Fruit fly (Drosophila melanogaster) whole organism, embryonic: ENCODE data around the gene Hip1.
A peak's percentile ranks its signal among the peaks of the same experiment; 100 is the strongest.

Source experiments
- Awh ChIP-seq: fragments of 200-800 bp; sonication (Bioruptor generic); IDR thresholded peaks from 2 replicates; pipeline ENCODE4, ENCODE4 v1.3.6; 2022; ENCODE audit warnings: missing biosample characterization, missing genetic modification characterization
- Bteb2 ChIP-seq: fragments of 200-800 bp; sonication (Bioruptor generic); optimal IDR thresholded peaks from 2 replicates; lab custom pipeline; 2016; ENCODE audit warnings: missing biosample characterization, missing genetic modification characterization
- CG10979 ChIP-seq: fragments of 200-800 bp; sonication (Bioruptor generic); optimal IDR thresholded peaks from 2 replicates; lab custom pipeline; 2018; ENCODE audit warnings: missing biosample characterization, mild to moderate bottlenecking, missing genetic modification characterization, moderate library complexity
- CG11247 ChIP-seq: fragments of 200-800 bp; sonication (Bioruptor generic); IDR thresholded peaks from 2 replicates; pipeline ENCODE4 v1.3.6; 2022; ENCODE audit warnings: missing biosample characterization, missing genetic modification characterization
- CG12104 ChIP-seq: fragments of 200-800 bp; sonication (Bioruptor generic); optimal IDR thresholded peaks from 3 replicates; lab custom pipeline; 2016; ENCODE audit warnings: missing biosample characterization, missing genetic modification characterization
- CG1233 ChIP-seq: fragments of 200-800 bp; sonication (Bioruptor generic); optimal IDR thresholded peaks from 4 replicates; lab custom pipeline; 2018; ENCODE audit warnings: missing biosample characterization, mild to moderate bottlenecking, missing genetic modification characterization
- CG15269 ChIP-seq: fragments of 200-800 bp; sonication (Bioruptor generic); optimal IDR thresholded peaks from 2 replicates; lab custom pipeline; 2018; ENCODE audit warnings: missing biosample characterization, mild to moderate bottlenecking, missing genetic modification characterization, moderate library complexity
- CG1529 ChIP-seq: fragments of 200-800 bp; sonication (Bioruptor generic); optimal IDR thresholded peaks from 3 replicates; lab custom pipeline; 2018; ENCODE audit warnings: missing biosample characterization, missing genetic modification characterization
- CG1602 ChIP-seq: fragments of 200-800 bp; sonication (Bioruptor generic); optimal IDR thresholded peaks from 3 replicates; lab custom pipeline; 2016; ENCODE audit warnings: missing biosample characterization, missing genetic modification characterization
- CG1603 ChIP-seq: fragments of 200-800 bp; sonication (Bioruptor generic); optimal IDR thresholded peaks from 2 replicates; lab custom pipeline; 2019; ENCODE audit warnings: missing biosample characterization, mild to moderate bottlenecking, missing genetic modification characterization, moderate library complexity
- CG30403 ChIP-seq: fragments of 200-800 bp; sonication (Bioruptor generic); optimal IDR thresholded peaks from 3 replicates; lab custom pipeline; 2016; ENCODE audit warnings: missing biosample characterization, missing genetic modification characterization
- CG31365 ChIP-seq: fragments of 200-800 bp; sonication (Bioruptor generic); optimal IDR thresholded peaks from 2 replicates; lab custom pipeline; 2018; ENCODE audit warnings: missing biosample characterization, mild to moderate bottlenecking, missing genetic modification characterization
- CG31441 ChIP-seq: fragments of 200-800 bp; sonication (Bioruptor generic); IDR thresholded peaks from 2 replicates; pipeline ENCODE4 v1.3.6; 2022; ENCODE audit warnings: missing biosample characterization, missing genetic modification characterization
- CG32767 ChIP-seq: fragments of 200-800 bp; sonication (Bioruptor generic); IDR thresholded peaks from 2 replicates; pipeline ENCODE4 v1.3.6; 2022; ENCODE audit warnings: missing biosample characterization, missing genetic modification characterization
- CG3281 ChIP-seq: fragments of 200-800 bp; sonication (Bioruptor generic); optimal IDR thresholded peaks from 3 replicates; lab custom pipeline; 2017; ENCODE audit warnings: missing biosample characterization, mild to moderate bottlenecking, missing genetic modification characterization
- CG34422 ChIP-seq: fragments of 200-800 bp; sonication (Bioruptor generic); IDR thresholded peaks from 3 replicates; pipeline ENCODE4 v1.3.6; 2022; ENCODE audit warnings: missing biosample characterization, missing genetic modification characterization
- CG3726 ChIP-seq: fragments of 200-800 bp; sonication (Bioruptor generic); IDR thresholded peaks from 3 replicates; pipeline ENCODE4, ENCODE4 v1.3.6; 2022; ENCODE audit warnings: missing biosample characterization, missing genetic modification characterization
- CG4360 ChIP-seq: fragments of 200-800 bp; sonication (Bioruptor generic); IDR thresholded peaks from 2 replicates; pipeline ENCODE4 v1.3.6; 2022; ENCODE audit warnings: missing biosample characterization, missing genetic modification characterization
- CG5180 ChIP-seq: fragments of 200-800 bp; sonication (Bioruptor generic); optimal IDR thresholded peaks from 3 replicates; lab custom pipeline; 2017; ENCODE audit warnings: missing biosample characterization, missing genetic modification characterization, mild to moderate bottlenecking, moderate library complexity, missing genetic modification reagents
- CG6689 ChIP-seq: fragments of 200-800 bp; sonication (Bioruptor generic); IDR thresholded peaks from 2 replicates; pipeline ENCODE4 v1.3.6; 2022; ENCODE audit warnings: missing biosample characterization, missing genetic modification characterization
- CG9817 ChIP-seq: fragments of 200-800 bp; sonication (Bioruptor generic); optimal IDR thresholded peaks from 2 replicates; lab custom pipeline; 2018; ENCODE audit warnings: missing biosample characterization, mild to moderate bottlenecking, missing genetic modification characterization, moderate library complexity
- CTCF ChIP-seq: fragments of 200-800 bp; sonication (Bioruptor generic); optimal IDR thresholded peaks from 2 replicates; lab custom pipeline; 2017; ENCODE audit warnings: missing biosample characterization, mild to moderate bottlenecking, missing genetic modification characterization, moderate library complexity
- Camta ChIP-seq: fragments of 200-800 bp; sonication (Bioruptor generic); optimal IDR thresholded peaks from 2 replicates; lab custom pipeline; 2016; ENCODE audit warnings: missing biosample characterization, missing genetic modification characterization
- Dfd ChIP-seq, 2 experiments: fragments of >200 bp; optimal IDR thresholded peaks; 2 replicates each; lab custom pipeline; 2017; ENCODE audit warnings: missing biosample characterization in 2 of 2, missing genetic modification characterization in 2 of 2
- Dll ChIP-seq: fragments of 200-800 bp; sonication (Bioruptor generic); IDR thresholded peaks from 4 replicates; pipeline ENCODE4 v1.3.6; 2022; ENCODE audit warnings: missing biosample characterization, missing genetic modification characterization; ENCODE audit not compliant: partially characterized antibody
- Dref ChIP-seq: fragments of 200-800 bp; sonication (Bioruptor generic); IDR thresholded peaks from 2 replicates; pipeline ENCODE4 v1.3.6; 2022; ENCODE audit warnings: missing biosample characterization, missing genetic modification characterization
- Ets65A ChIP-seq: fragments of 200-800 bp; sonication (Bioruptor generic); peaks from one replicate; lab custom pipeline; 2016; ENCODE audit warnings: missing biosample characterization, missing genetic modification characterization
- Fer3 ChIP-seq: fragments of 200-800 bp; sonication (Bioruptor generic); optimal IDR thresholded peaks from 2 replicates; lab custom pipeline; 2018; ENCODE audit warnings: missing biosample characterization, mild to moderate bottlenecking, missing genetic modification characterization, moderate library complexity
- HHEX ChIP-seq: fragments of 200-800 bp; sonication (Bioruptor generic); optimal IDR thresholded peaks from 3 replicates; lab custom pipeline; 2017; ENCODE audit warnings: missing biosample characterization, mild to moderate bottlenecking, missing genetic modification characterization, missing genetic modification reagents
- Hmr ChIP-seq: fragments of 200-800 bp; sonication (Bioruptor generic); optimal IDR thresholded peaks from 3 replicates; lab custom pipeline; 2017; ENCODE audit warnings: mild to moderate bottlenecking, missing biosample characterization, missing genetic modification reagents, missing genetic modification characterization
- Jarid2 ChIP-seq: fragments of 200-800 bp; sonication (Bioruptor generic); optimal IDR thresholded peaks from 3 replicates; lab custom pipeline; 2017; ENCODE audit warnings: mild to moderate bottlenecking, missing biosample characterization, missing genetic modification reagents, missing genetic modification characterization
- Lhr ChIP-seq: fragments of 200-800 bp; sonication (Bioruptor generic); optimal IDR thresholded peaks from 3 replicates; lab custom pipeline; 2017; ENCODE audit warnings: mild to moderate bottlenecking, missing biosample characterization, missing genetic modification reagents, missing genetic modification characterization
- Nf-YB ChIP-seq: fragments of 200-800 bp; sonication (Bioruptor generic); optimal IDR thresholded peaks from 3 replicates; lab custom pipeline; 2019; ENCODE audit warnings: missing biosample characterization, mild to moderate bottlenecking, missing genetic modification characterization, moderate library complexity
- NfI ChIP-seq: fragments of 200-800 bp; sonication (Bioruptor generic); optimal IDR thresholded peaks from 3 replicates; lab custom pipeline; 2018; ENCODE audit warnings: missing biosample characterization, mild to moderate bottlenecking, missing genetic modification characterization, moderate library complexity
- Trl ChIP-seq, 3 experiments: fragments of >200 bp in 2 of 3; fragments of 200-800 bp in 1 of 3; sonication (Bioruptor generic) in 1 of 3; optimal IDR thresholded peaks; 2 replicates in 1 of 3; 3 replicates in 2 of 3; lab custom pipeline; 2016 to 2017; ENCODE audit warnings: missing biosample characterization in 1 of 3, missing genetic modification characterization in 1 of 3
- chif ChIP-seq, 2 experiments: fragments of 200-800 bp; sonication (Bioruptor generic); optimal IDR thresholded peaks; 3 replicates each; lab custom pipeline; 2016; ENCODE audit warnings: missing biosample characterization in 2 of 2, missing genetic modification characterization in 2 of 2
- esg ChIP-seq: fragments of 200-800 bp; sonication (Bioruptor generic); conservative IDR thresholded peaks from 2 replicates; pipeline ENCODE4 v1.3.6; 2022; ENCODE audit warnings: missing biosample characterization, missing genetic modification characterization
- eve ChIP-seq, 2 experiments: fragments of >200 bp; optimal IDR thresholded peaks; 2 replicates each; lab custom pipeline; 2017; ENCODE audit warnings: missing biosample characterization in 2 of 2, missing genetic modification characterization in 2 of 2
- ewg ChIP-seq: fragments of 200-800 bp; sonication (Bioruptor generic); optimal IDR thresholded peaks from 3 replicates; lab custom pipeline; 2017; ENCODE audit warnings: mild to moderate bottlenecking, missing biosample characterization, missing genetic modification reagents, missing genetic modification characterization
- gcm ChIP-seq: fragments of 200-800 bp; sonication (Bioruptor generic); optimal IDR thresholded peaks from 2 replicates; lab custom pipeline; 2019; ENCODE audit warnings: missing biosample characterization, mild to moderate bottlenecking, missing genetic modification characterization, moderate library complexity
- kah ChIP-seq: fragments of 200-800 bp; sonication (Bioruptor generic); optimal IDR thresholded peaks from 2 replicates; lab custom pipeline; 2018; ENCODE audit warnings: missing biosample characterization, mild to moderate bottlenecking, missing genetic modification characterization
- lbe ChIP-seq: fragments of 200-800 bp; sonication (Bioruptor generic); optimal IDR thresholded peaks from 2 replicates; lab custom pipeline; 2016; ENCODE audit warnings: missing biosample characterization, mild to moderate bottlenecking, missing genetic modification characterization
- lola ChIP-seq, 3 experiments: fragments of >200 bp in 2 of 3; fragments of 200-800 bp in 1 of 3; sonication (Bioruptor generic) in 1 of 3; optimal IDR thresholded peaks; 2 replicates each; lab custom pipeline; 2017 to 2019; ENCODE audit warnings: missing biosample characterization in 3 of 3, missing genetic modification characterization in 3 of 3, mild to moderate bottlenecking in 1 of 3, moderate library complexity in 1 of 3
- org-1 ChIP-seq: fragments of 200-800 bp; sonication (Bioruptor generic); optimal IDR thresholded peaks from 2 replicates; lab custom pipeline; 2017; ENCODE audit warnings: missing biosample characterization, missing genetic modification characterization
- salm ChIP-seq: fragments of 200-800 bp; sonication (Bioruptor generic); optimal IDR thresholded peaks from 2 replicates; lab custom pipeline; 2018; ENCODE audit warnings: missing biosample characterization, mild to moderate bottlenecking, missing genetic modification characterization
- sob ChIP-seq: fragments of 200-800 bp; sonication (Bioruptor generic); IDR thresholded peaks from 2 replicates; pipeline ENCODE4 v1.3.6; 2022; ENCODE audit warnings: missing biosample characterization, missing genetic modification characterization
- tap ChIP-seq: fragments of 200-800 bp; optimal IDR thresholded peaks from 3 replicates; lab custom pipeline; 2019; ENCODE audit warnings: missing biosample characterization, mild to moderate bottlenecking, missing genetic modification characterization, moderate library complexity
- unpg ChIP-seq: fragments of 200-800 bp; sonication (Bioruptor generic); optimal IDR thresholded peaks from 3 replicates; lab custom pipeline; 2018; ENCODE audit warnings: missing biosample characterization, mild to moderate bottlenecking, missing genetic modification characterization, moderate library complexity
- zf30C ChIP-seq: fragments of 200-800 bp; sonication (Bioruptor generic); optimal IDR thresholded peaks from 3 replicates; lab custom pipeline; 2018; ENCODE audit warnings: missing biosample characterization, mild to moderate bottlenecking, missing genetic modification characterization

The Hip1 gene

dm6 chr3L:12794532-12794931 lies 21.2 kb upstream of the Hip1 start (continued):
- TF ChIP-seq CG9817 (tag; lab: Kevin White, UChicago) (no peak), Lhr (GFP tag; lab: Kevin White, UChicago) (peak; percentile 39), ewg (GFP tag; lab: Kevin White, UChicago) (peak; percentile 57), unpg (GFP tag; lab: Kevin White, UChicago) (no peak), CG5180 (no peak), Ets65A (GFP tag; lab: Kevin White, UChicago) (no peak), kah (GFP tag; lab: Kevin White, UChicago) (no peak), CTCF (GFP tag; lab: Kevin White, UChicago) (peak; percentile 3), Dref (peak; percentile 92), CG11247 (GFP tag; lab: Robert Waterston, UW) (no peak), CG1529 (GFP tag; lab: Kevin White, UChicago) (no peak), Dfd (GFP tag; optimal IDR thresholded peaks at IDR 0.05; lab: Kevin White, UChicago) (no peak), CG15269 (tag; lab: Kevin White, UChicago) (no peak), NfI (GFP tag; lab: Kevin White, UChicago) (no peak), zf30C (GFP tag; lab: Kevin White, UChicago) (no peak), gcm (GFP tag; lab: Kevin White, UChicago) (no peak), CG4360 (GFP tag; lab: Robert Waterston, UW) (no peak), CG1602 (GFP tag; lab: Kevin White, UChicago) (no peak)

dm6 chr3L:12792933-12793448 lies 19.6 kb upstream of the Hip1 start:
- TF ChIP-seq Trl (optimal IDR thresholded peaks at IDR 0.05; lab: Kevin White, UChicago) (no peak), Trl (GFP tag; optimal IDR thresholded peaks at IDR 0.05; lab: Kevin White, UChicago) (no peak), Jarid2 (peak; percentile 18), CG1233 (GFP tag; lab: Kevin White, UChicago) (peak; percentile 55), CG10979 (peak; percentile 69), Camta (peak; percentile 48), eve (GFP tag; optimal IDR thresholded peaks at IDR 0.05; lab: Kevin White, UChicago) (peak in 1 of 2 experiments; percentile 30), CG6689 (GFP tag; lab: Robert Waterston, UW) (peak; percentile 60), Awh (GFP tag; lab: Robert Waterston, UW) (peak; percentile 55; the same call in 1 of the 2 replicates), CG1603 (peak; percentile 1), CG31365 (tag; lab: Kevin White, UChicago) (no peak), lbe (peak; percentile 64), org-1 (GFP tag; lab: Kevin White, UChicago) (peak; percentile 47), Nf-YB (peak; percentile 40), esg (GFP tag; lab: Robert Waterston, UW) (0 out of 2 replicates have a peak, but pooled peaks have one; percentile 18), CG31441 (GFP tag; lab: Robert Waterston, UW) (peak; percentile 56; the same call in 1 of the 2 replicates), CG30403 (peak; percentile 73), lola (GFP tag; optimal IDR thresholded peaks at IDR 0.05; lab: Kevin White, UChicago) (peak in 1 of 3 experiments; percentile 48), CG3281 (peak; percentile 72), sob (GFP tag; lab: Robert Waterston, UW) (0 out of 2 replicates have a peak, but pooled peaks have one; percentile 38), HHEX (peak; percentile 39), Hmr (GFP tag; lab: Kevin White, UChicago) (peak; percentile 68), CG3726 (GFP tag; lab: Robert Waterston, UW) (no peak), chif (GFP tag; optimal IDR thresholded peaks at IDR 0.05; lab: Kevin White, UChicago) (peak in 1 of 2 experiments; percentile 6), Dll (no peak), Fer3 (tag; lab: Kevin White, UChicago) (peak; percentile 76), Bteb2 (GFP tag; lab: Kevin White, UChicago) (peak; percentile 40), CG34422 (GFP tag; lab: Robert Waterston, UW) (no peak; the same call in 2 of the 3 replicates), tap (tag; lab: Kevin White, UChicago) (peak; percentile 39), CG12104 (GFP tag; lab: Kevin White, UChicago) (peak; percentile 17), salm (tag; lab: Kevin White, UChicago) (peak; percentile 47), CG32767 (GFP tag; lab: Robert Waterston, UW) (0 out of 2 replicates have a peak, but pooled peaks have one; percentile 33)
